Worm (Caenorhabditis elegans) whole organism, L2 larva: Measurements from ENCODE around the gene ttbk-8.1.

Source experiments
- elt-1 ChIP-seq: fragments of 150-350 bp; optimal IDR thresholded peaks from 2 replicates; lab custom pipeline; 2014; ENCODE audit warnings: missing biosample characterization, missing genetic modification characterization
- gmeb-1 ChIP-seq: fragments of 150-350 bp; optimal IDR thresholded peaks from 2 replicates; lab custom pipeline; 2014; ENCODE audit warnings: missing biosample characterization, missing genetic modification characterization
- lin-39 ChIP-seq: fragments of 150-350 bp; optimal IDR thresholded peaks from 2 replicates; lab custom pipeline; 2014; ENCODE audit warnings: missing biosample characterization, missing genetic modification reagents, missing genetic modification characterization
- nhr-12 ChIP-seq: fragments of 150-350 bp; optimal IDR thresholded peaks from 2 replicates; lab custom pipeline; 2014; ENCODE audit warnings: missing biosample characterization, missing genetic modification characterization
- ztf-11 ChIP-seq: sonication (generic microtip); optimal IDR thresholded peaks from 2 replicates; lab custom pipeline; 2017; ENCODE audit warnings: missing biosample characterization, missing genetic modification characterization

ce11 chrIV:13505144-13505543 lies 33.0 kb downstream of the ttbk-8.1 start, which contains the start of gene seld-1:
- TF ChIP-seq gmeb-1 (tag; lab: Kevin White, UChicago) (no peak), nhr-12 (tag; lab: Kevin White, UChicago) (no peak), ztf-11 (tag; lab: Kevin White, UChicago) (no peak), elt-1 (tag; lab: Kevin White, UChicago) (no peak), lin-39 (no peak)
